Fruit fly (Drosophila melanogaster): Measurements from ENCODE around the gene sina.

sina gene

DNA sequence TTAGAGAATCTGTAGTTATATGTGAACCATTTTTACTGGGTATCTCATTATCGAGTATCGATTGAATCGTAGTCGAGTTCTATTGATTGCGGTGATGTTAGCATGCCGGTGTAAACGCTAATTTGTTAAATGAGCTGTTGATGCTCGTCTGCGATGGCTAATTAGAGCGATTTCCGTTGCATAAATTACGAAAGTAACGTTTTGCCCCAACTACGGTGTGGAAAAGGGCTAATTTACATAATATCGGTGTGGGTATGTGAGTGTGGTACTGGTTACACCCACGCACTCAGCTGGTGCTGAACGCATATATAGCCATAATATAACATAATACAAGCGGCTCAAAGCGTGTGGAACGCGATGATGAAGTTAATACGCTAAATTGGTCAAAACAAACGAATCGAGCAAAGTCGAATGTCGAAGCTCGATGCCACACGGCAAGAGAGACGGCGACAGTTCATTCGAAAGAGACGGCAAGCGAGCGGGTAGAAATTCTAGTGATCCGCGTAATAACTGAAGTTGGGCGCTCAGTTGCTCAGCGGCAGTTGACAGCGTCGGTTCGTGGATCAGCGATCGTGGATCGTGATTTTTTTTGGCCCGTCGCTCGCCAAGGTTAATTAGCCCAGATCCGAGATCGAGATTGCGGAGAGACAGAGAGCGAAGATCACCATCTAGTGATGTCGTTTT lies 23.4 kb downstream of the sina start, which contains the start of gene CG32170 (continued):
- no peak for TF ChIP-seq row (GFP tag; IDR thresholded peaks at IDR 0.05)
- peak; percentile 33 for TF ChIP-seq D19B (GFP tag; optimal IDR thresholded peaks at IDR 0.05)
- TF ChIP-seq chinmo (GFP tag; IDR thresholded peaks at IDR 0.05; ENCODE audit: partially characterized antibody): peak; percentile 93; the same call in 3 of the 4 replicates
- TF ChIP-seq rib (GFP tag; IDR thresholded peaks at IDR 0.05): peak; percentile 54; the same call in 1 of the 2 replicates
- no peak for TF ChIP-seq Ssrp (tag; optimal IDR thresholded peaks at IDR 0.05)
- TF ChIP-seq Ptx1 (GFP tag; IDR thresholded peaks at IDR 0.05): no peak
- peak; percentile 18 for TF ChIP-seq oc (tag; optimal IDR thresholded peaks at IDR 0.05)
- TF ChIP-seq Deaf1 (tag; optimal IDR thresholded peaks at IDR 0.05): peak; percentile 56
- TF ChIP-seq Vsx1 (GFP tag; optimal IDR thresholded peaks at IDR 0.05): peak; percentile 68
- TF ChIP-seq Pdp1 (GFP tag; optimal IDR thresholded peaks at IDR 0.05): peak in 1 of 2 experiments; percentile 22
- no peak for TF ChIP-seq CG8924 (tag; optimal IDR thresholded peaks at IDR 0.05)

DNA sequence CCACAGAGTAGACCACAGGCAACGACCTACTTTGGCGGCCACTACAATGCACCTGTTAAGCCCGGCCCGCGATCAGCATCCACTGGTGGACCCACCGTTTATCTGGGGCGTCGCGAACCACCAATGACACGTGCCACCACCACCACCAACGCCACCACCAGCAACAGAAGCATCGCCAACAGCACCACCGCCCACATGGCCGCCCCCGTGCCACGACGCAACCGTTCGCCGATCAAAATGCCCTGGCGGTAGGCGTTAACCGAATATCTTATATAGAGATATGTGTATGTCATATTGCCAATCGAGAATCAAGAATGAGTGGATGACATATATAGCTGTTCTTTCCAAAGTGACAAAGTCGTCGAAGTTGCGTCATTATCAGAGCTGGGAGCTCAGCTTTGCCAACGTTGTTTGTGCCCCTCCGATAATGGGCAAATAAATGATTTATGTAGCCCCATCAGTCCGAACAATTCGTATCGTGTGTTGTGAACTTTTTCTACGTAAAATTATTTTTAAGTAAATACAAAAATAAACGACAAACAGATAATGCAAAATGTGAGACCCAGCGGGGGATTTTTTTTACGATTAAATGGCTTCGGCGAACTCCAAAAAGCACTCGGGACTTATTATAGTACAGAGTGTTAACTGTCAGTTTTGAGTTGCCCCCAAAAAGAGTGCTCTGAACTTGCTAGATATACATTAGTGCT lies 25.4 kb downstream of the sina start:
- TF ChIP-seq CG4404 (GFP tag; IDR thresholded peaks at IDR 0.05) (no peak), caup (GFP tag; optimal IDR thresholded peaks at IDR 0.05; ENCODE audit: severe bottlenecking) (no peak), corto (GFP tag; optimal IDR thresholded peaks at IDR 0.05) (no peak), Dfd (GFP tag; optimal IDR thresholded peaks at IDR 0.05) (no peak), CG4707 (GFP tag; optimal IDR thresholded peaks at IDR 0.05) (no peak), Nf-YB (GFP tag; optimal IDR thresholded peaks at IDR 0.05) (no peak), maf-S (GFP tag; optimal IDR thresholded peaks at IDR 0.05) (no peak), tio (GFP tag; optimal IDR thresholded peaks at IDR 0.05) (no peak), pnt (GFP tag; optimal IDR thresholded peaks at IDR 0.05) (no peak), chinmo (GFP tag; IDR thresholded peaks at IDR 0.05; ENCODE audit: partially characterized antibody) (0 out of 4 replicates have a peak, but pooled peaks have one; percentile 31), BEAF-32 (GFP tag; optimal IDR thresholded peaks at IDR 0.05) (no peak), Abd-B (GFP tag; optimal IDR thresholded peaks at IDR 0.05) (no peak), CG31224 (GFP tag; IDR thresholded peaks at IDR 0.05) (peak; percentile 77), sr (GFP tag; IDR thresholded peaks at IDR 0.05) (peak; percentile 90), Sin3A (optimal IDR thresholded peaks at IDR 0.05) (no peak), CG7357 (GFP tag; IDR thresholded peaks at IDR 0.05) (no peak), Med (GFP tag) (peak; percentile 1), CG12942 (GFP tag; optimal IDR thresholded peaks at IDR 0.05) (no peak), CG14050 (GFP tag; IDR thresholded peaks at IDR 0.05) (no peak), CG16815 (GFP tag; optimal IDR thresholded peaks at IDR 0.05) (no peak), CG10431 (GFP tag; optimal IDR thresholded peaks at IDR 0.05) (no peak), CG8765 (GFP tag; IDR thresholded peaks at IDR 0.05) (no peak), CG7745 (tag; optimal IDR thresholded peaks at IDR 0.05) (no peak), ewg (GFP tag; optimal IDR thresholded peaks at IDR 0.05) (no peak), YL-1 (GFP tag; optimal IDR thresholded peaks at IDR 0.05) (no peak), zen2 (GFP tag; IDR thresholded peaks at IDR 0.05; ENCODE audit: partially characterized antibody) (no peak)

DNA sequence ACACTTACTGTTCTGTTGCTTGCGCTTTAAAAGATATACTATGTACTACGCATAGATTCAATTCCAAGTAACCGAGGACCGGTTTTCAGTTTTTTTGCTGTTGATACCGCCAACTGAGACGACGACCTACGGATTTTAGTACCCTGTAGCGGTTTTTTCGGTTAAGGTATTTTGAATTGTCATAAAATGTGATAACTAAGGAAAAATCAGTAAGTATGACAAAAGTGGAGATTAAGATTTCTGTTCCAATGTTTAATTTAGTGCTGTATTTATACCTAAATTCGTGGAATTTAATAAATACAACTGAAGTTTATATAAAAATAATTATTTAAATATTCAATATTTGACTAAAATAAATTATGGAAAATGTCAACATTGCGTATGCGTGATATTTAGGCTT lies 27.5 kb downstream of the sina start:
- peak; percentile 44 for TF ChIP-seq gem (tag; optimal IDR thresholded peaks at IDR 0.05)
- TF ChIP-seq Dek (tag; optimal IDR thresholded peaks at IDR 0.05): peak; percentile 9
- TF ChIP-seq NFAT (GFP tag; IDR thresholded peaks at IDR 0.05): no peak
- peak; percentile 51 for TF ChIP-seq CG11504 (tag; optimal IDR thresholded peaks at IDR 0.05)
- TF ChIP-seq D19B (GFP tag; optimal IDR thresholded peaks at IDR 0.05): peak; percentile 64
- TF ChIP-seq CG2678 (tag; optimal IDR thresholded peaks at IDR 0.05): peak; percentile 42
- TF ChIP-seq CG13424 (tag; optimal IDR thresholded peaks at IDR 0.05): peak; percentile 16
- TF ChIP-seq PHDP (tag; optimal IDR thresholded peaks at IDR 0.05): peak; percentile 31
- no peak for TF ChIP-seq tup (GFP tag; optimal IDR thresholded peaks at IDR 0.05)
- peak; percentile 33 for TF ChIP-seq CG2120 (GFP tag; optimal IDR thresholded peaks at IDR 0.05)
- TF ChIP-seq grau (tag; optimal IDR thresholded peaks at IDR 0.05): peak; percentile 35
- peak; percentile 2 for TF ChIP-seq CG12391 (tag; optimal IDR thresholded peaks at IDR 0.05)
